Worm (Caenorhabditis elegans) whole organism, L1 larva: ENCODE results near the gene T18D3.6.

Experiments
- C16A3.4 ChIP-seq: fragments of 150-350 bp; optimal IDR thresholded peaks from 2 replicates; lab custom pipeline; 2014; ENCODE audit warnings: missing biosample characterization, missing genetic modification characterization
- C34B4.2 ChIP-seq: sonication (generic microtip); optimal IDR thresholded peaks from 2 replicates; lab custom pipeline; 2017; ENCODE audit warnings: mild to moderate bottlenecking, missing genetic modification characterization, missing compliant biosample characterization
- F16B12.6 ChIP-seq: fragments of 150-350 bp; optimal IDR thresholded peaks from 2 replicates; lab custom pipeline; 2014; ENCODE audit warnings: missing biosample characterization, missing genetic modification characterization
- aha-1 ChIP-seq: fragments of 150-350 bp; optimal IDR thresholded peaks from 2 replicates; lab custom pipeline; 2014; ENCODE audit warnings: missing biosample characterization, missing genetic modification characterization
- ama-1 ChIP-seq: fragments of 150-350 bp; optimal IDR thresholded peaks from 2 replicates; lab custom pipeline; 2014
- blmp-1 ChIP-seq: fragments of 150-350 bp; optimal IDR thresholded peaks from 2 replicates; lab custom pipeline; 2014; ENCODE audit warnings: missing biosample characterization, missing genetic modification characterization
- ceh-8 ChIP-seq: fragments of 200-800 bp; sonication (Bioruptor generic); optimal IDR thresholded peaks from 2 replicates; lab custom pipeline; 2018; ENCODE audit warnings: mild to moderate bottlenecking, missing genetic modification characterization, moderate library complexity, missing compliant biosample characterization
- ceh-88 ChIP-seq: fragments of 200-800 bp; sonication (Bioruptor generic); IDR thresholded peaks from 2 replicates; pipeline ENCODE4 v1.3.6; 2022; ENCODE audit warnings: missing genetic modification characterization, missing compliant biosample characterization
- ceh-90 ChIP-seq: sonication (generic microtip); optimal IDR thresholded peaks from 2 replicates; lab custom pipeline; 2016; ENCODE audit warnings: missing genetic modification characterization, missing compliant biosample characterization
- ces-1 ChIP-seq: fragments of 150-350 bp; optimal IDR thresholded peaks from 2 replicates; lab custom pipeline; 2014; ENCODE audit warnings: missing biosample characterization, missing genetic modification reagents, missing genetic modification characterization
- dsc-1 ChIP-seq: sonication (generic microtip); optimal IDR thresholded peaks from 2 replicates; lab custom pipeline; 2016; ENCODE audit warnings: mild to moderate bottlenecking, missing genetic modification characterization, missing compliant biosample characterization
- efl-1 ChIP-seq, 4 experiments: fragments of 150-350 bp; optimal IDR thresholded peaks in 3 of 4; peaks in 1 of 4; 1 replicate in 1 of 4; 2 replicates in 3 of 4; lab custom pipeline; 2014; ENCODE audit warnings: missing biosample characterization in 2 of 4, missing genetic modification characterization in 2 of 4, missing genetic modification reagents in 2 of 4
- egl-13 ChIP-seq: sonication (generic microtip); optimal IDR thresholded peaks from 2 replicates; lab custom pipeline; 2016; ENCODE audit warnings: missing genotype, missing genetic modification reagents, missing genetic modification characterization, missing compliant biosample characterization
- elt-3 ChIP-seq, 6 experiments: fragments of 150-350 bp in 1 of 6; sonication (generic microtip); optimal IDR thresholded peaks; 2 replicates each; lab custom pipeline; 2017 to 2018; ENCODE audit warnings: missing biosample characterization in 6 of 6, missing genetic modification characterization in 6 of 6, inconsistent platforms in 1 of 6
- fkh-10 ChIP-seq: sonication (generic microtip); optimal IDR thresholded peaks from 2 replicates; lab custom pipeline; 2017; ENCODE audit warnings: missing biosample characterization, missing genetic modification reagents, missing genetic modification characterization
- fkh-4 ChIP-seq: sonication (generic microtip); optimal IDR thresholded peaks from 2 replicates; lab custom pipeline; 2016; ENCODE audit warnings: missing compliant biosample characterization, missing genetic modification characterization, borderline replicate concordance
- fos-1 ChIP-seq: fragments of 150-350 bp; optimal IDR thresholded peaks from 2 replicates; lab custom pipeline; 2014; ENCODE audit warnings: missing biosample characterization, missing genetic modification characterization
- hlh-17 ChIP-seq: fragments of 200-800 bp; sonication (Bioruptor generic); optimal IDR thresholded peaks from 2 replicates; lab custom pipeline; 2018; ENCODE audit warnings: missing genetic modification characterization, mild to moderate bottlenecking, missing compliant biosample characterization, moderate library complexity, borderline replicate concordance
- hlh-4 ChIP-seq: sonication (generic microtip); optimal IDR thresholded peaks from 2 replicates; lab custom pipeline; 2016; ENCODE audit warnings: mild to moderate bottlenecking, missing genetic modification characterization, missing compliant biosample characterization
- hpl-2 ChIP-seq: fragments of 150-350 bp; optimal IDR thresholded peaks from 2 replicates; lab custom pipeline; 2014; ENCODE audit warnings: missing biosample characterization, missing genetic modification reagents, missing genetic modification characterization
- irx-1 ChIP-seq: sonication (generic microtip); optimal IDR thresholded peaks from 2 replicates; lab custom pipeline; 2016; ENCODE audit warnings: missing genetic modification characterization, missing compliant biosample characterization
- isw-1 ChIP-seq: fragments of 200-800 bp; sonication (Bioruptor generic); IDR thresholded peaks from 2 replicates; pipeline ENCODE4 v1.3.6; 2022; ENCODE audit warnings: missing genetic modification characterization, missing compliant biosample characterization
- lin-13 ChIP-seq: fragments of 150-350 bp; optimal IDR thresholded peaks from 2 replicates; lab custom pipeline; 2014; ENCODE audit warnings: missing biosample characterization, missing genetic modification reagents, missing genetic modification characterization
- lin-15B ChIP-seq: fragments of 150-350 bp; sonication (generic microtip); optimal IDR thresholded peaks from 3 replicates; lab custom pipeline; 2014; ENCODE audit warnings: missing biosample characterization, missing genetic modification characterization
- lin-39 ChIP-seq: fragments of 150-350 bp; optimal IDR thresholded peaks from 2 replicates; lab custom pipeline; 2014; ENCODE audit warnings: missing biosample characterization, missing genetic modification reagents, missing genetic modification characterization
- lir-3 ChIP-seq: sonication (generic microtip); optimal IDR thresholded peaks from 2 replicates; lab custom pipeline; 2016; ENCODE audit warnings: mild to moderate bottlenecking, missing genetic modification characterization, moderate library complexity, missing compliant biosample characterization; ENCODE audit not compliant: poor library complexity
- mab-9 ChIP-seq: fragments of 200-800 bp; sonication (Bioruptor generic); IDR thresholded peaks from 2 replicates; pipeline ENCODE4 v1.3.6; 2022; ENCODE audit warnings: missing genetic modification reagents, missing genetic modification characterization, missing compliant biosample characterization
- mdl-1 ChIP-seq, 2 experiments: fragments of 150-350 bp; optimal IDR thresholded peaks; 2 replicates each; lab custom pipeline; 2014 to 2017; ENCODE audit warnings: missing biosample characterization in 2 of 2, missing genetic modification characterization in 2 of 2, inconsistent platforms in 1 of 2
- nhr-19 ChIP-seq: fragments of 200-800 bp; sonication (Bioruptor generic); conservative IDR thresholded peaks from 2 replicates; pipeline ENCODE4 v1.3.6; 2022; ENCODE audit warnings: missing genetic modification characterization, missing compliant biosample characterization
- nhr-20 ChIP-seq: sonication (generic microtip); optimal IDR thresholded peaks from 2 replicates; lab custom pipeline; 2016; ENCODE audit warnings: mild to moderate bottlenecking, missing genetic modification characterization, missing compliant biosample characterization
- nhr-28 ChIP-seq: fragments of 150-350 bp; optimal IDR thresholded peaks from 2 replicates; lab custom pipeline; 2014; ENCODE audit warnings: missing biosample characterization, missing genetic modification characterization
- nhr-71 ChIP-seq: sonication (generic microtip); optimal IDR thresholded peaks from 2 replicates; lab custom pipeline; 2016; ENCODE audit warnings: mild to moderate bottlenecking, missing genetic modification characterization, moderate library complexity, missing compliant biosample characterization
- nhr-76 ChIP-seq: sonication (generic microtip); optimal IDR thresholded peaks from 2 replicates; lab custom pipeline; 2017; ENCODE audit warnings: missing biosample characterization, missing genetic modification characterization
- nhr-77 ChIP-seq: fragments of 150-350 bp; optimal IDR thresholded peaks from 2 replicates; lab custom pipeline; 2014; ENCODE audit warnings: missing biosample characterization, missing genetic modification characterization
- nhr-84 ChIP-seq: sonication (generic microtip); optimal IDR thresholded peaks from 2 replicates; lab custom pipeline; 2017; ENCODE audit warnings: missing biosample characterization, missing genetic modification characterization
- nhr-85 ChIP-seq: sonication (generic microtip); peaks from one replicate; lab custom pipeline; 2016; ENCODE audit warnings: missing genetic modification characterization, inconsistent platforms, missing compliant biosample characterization
- pqm-1 ChIP-seq: sonication (generic microtip); optimal IDR thresholded peaks from 3 replicates; lab custom pipeline; 2017; ENCODE audit warnings: missing biosample characterization, missing genetic modification characterization
- rnt-1 ChIP-seq: sonication (generic microtip); optimal IDR thresholded peaks from 2 replicates; lab custom pipeline; 2016; ENCODE audit warnings: mild to moderate bottlenecking, missing genetic modification characterization, moderate library complexity, missing compliant biosample characterization
- skn-1 ChIP-seq: fragments of 150-350 bp; optimal IDR thresholded peaks from 2 replicates; lab custom pipeline; 2014; ENCODE audit warnings: missing biosample characterization, missing genetic modification characterization
- snpc-4 ChIP-seq: fragments of 150-350 bp; optimal IDR thresholded peaks from 2 replicates; lab custom pipeline; 2014; ENCODE audit warnings: missing biosample characterization, missing genetic modification characterization
- snu-23 ChIP-seq: sonication (generic microtip); optimal IDR thresholded peaks from 2 replicates; lab custom pipeline; 2016; ENCODE audit warnings: missing genetic modification characterization, missing compliant biosample characterization
- sox-4 ChIP-seq: sonication (generic microtip); optimal IDR thresholded peaks from 2 replicates; lab custom pipeline; 2016; ENCODE audit warnings: missing genetic modification characterization, missing compliant biosample characterization
- sptf-1 ChIP-seq: fragments of 150-350 bp; optimal IDR thresholded peaks from 2 replicates; lab custom pipeline; 2014; ENCODE audit warnings: missing biosample characterization, missing genetic modification characterization
- sup-37 ChIP-seq: fragments of 200-800 bp; sonication (Bioruptor generic); optimal IDR thresholded peaks from 2 replicates; lab custom pipeline; 2018; ENCODE audit warnings: mild to moderate bottlenecking, missing genetic modification characterization, missing compliant biosample characterization
- swsn-7 ChIP-seq: sonication (generic microtip); optimal IDR thresholded peaks from 2 replicates; lab custom pipeline; 2016; ENCODE audit warnings: missing genetic modification characterization, missing compliant biosample characterization
- tbx-2 ChIP-seq: sonication (generic microtip); optimal IDR thresholded peaks from 2 replicates; lab custom pipeline; 2016; ENCODE audit warnings: missing genetic modification characterization, missing compliant biosample characterization
- tlp-1 ChIP-seq: fragments of 150-350 bp; optimal IDR thresholded peaks from 2 replicates; lab custom pipeline; 2014; ENCODE audit warnings: missing biosample characterization, missing genetic modification characterization
- unc-130 ChIP-seq: fragments of 150-350 bp; optimal IDR thresholded peaks from 2 replicates; lab custom pipeline; 2017; ENCODE audit warnings: missing biosample characterization, missing genetic modification characterization, inconsistent platforms
- xbp-1 ChIP-seq: sonication (generic microtip); optimal IDR thresholded peaks from 2 replicates; lab custom pipeline; 2016; ENCODE audit warnings: missing genetic modification characterization, missing compliant biosample characterization
- zag-1 ChIP-seq: fragments of 150-350 bp; optimal IDR thresholded peaks from 2 replicates; lab custom pipeline; 2014; ENCODE audit warnings: missing biosample characterization, missing genetic modification characterization
- ztf-11 ChIP-seq, 2 experiments: sonication (generic microtip); optimal IDR thresholded peaks; 2 replicates each; lab custom pipeline; 2016 to 2017; ENCODE audit warnings: missing genetic modification characterization in 2 of 2, missing biosample characterization in 1 of 2, missing compliant biosample characterization in 1 of 2
- ztf-4 ChIP-seq: fragments of 150-350 bp; optimal IDR thresholded peaks from 2 replicates; lab custom pipeline; 2014; ENCODE audit warnings: missing biosample characterization, missing genetic modification characterization

The T18D3.6 gene

ce11 chrX:12480447-12480998 is 30.8 kb downstream of the T18D3.6 start, which contains the start of gene atf-6 (continued):
- TF ChIP-seq fkh-10 (GFP tag; lab: Kevin White, UChicago): peak; percentile 73
- TF ChIP-seq ceh-90 (tag; lab: Kevin White, UChicago): no peak
- TF ChIP-seq skn-1 (tag; lab: Kevin White, UChicago): peak; percentile 91
- TF ChIP-seq nhr-77 (tag; lab: Kevin White, UChicago): peak; percentile 71
- TF ChIP-seq aha-1 (tag; lab: Kevin White, UChicago): no peak
- peak; percentile 67 for TF ChIP-seq isw-1 (GFP tag; lab: Robert Waterston, UW)
- TF ChIP-seq nhr-20: peak; percentile 93
- TF ChIP-seq nhr-84 (tag; lab: Kevin White, UChicago): no peak
- TF ChIP-seq ztf-11 (tag; optimal IDR thresholded peaks at IDR 0.05; lab: Kevin White, UChicago): peak in 1 of 2 experiments; percentile 74
- TF ChIP-seq ama-1 (lab: Kevin White, UChicago): no peak
- TF ChIP-seq fos-1: no peak
- TF ChIP-seq ceh-88: no peak; the same call in 1 of the 2 replicates
- no peak for TF ChIP-seq zag-1 (tag; lab: Kevin White, UChicago)
- TF ChIP-seq mab-9: peak; percentile 49; the same call in 1 of the 2 replicates
- no peak for TF ChIP-seq tlp-1 (tag; lab: Kevin White, UChicago)
- peak; percentile 92 for TF ChIP-seq swsn-7 (tag; lab: Kevin White, UChicago)
- peak; percentile 59 for TF ChIP-seq ceh-8 (GFP tag; lab: Kevin White, UChicago)
- peak; percentile 55 for TF ChIP-seq unc-130 (tag; lab: Kevin White, UChicago)
- peak; percentile 54 for TF ChIP-seq irx-1
- TF ChIP-seq nhr-19 (GFP tag; lab: Robert Waterston, UW): peak; percentile 87
- peak in 3 of 6 experiments; percentile 38 to 65 (median 49) for TF ChIP-seq elt-3 (tag; optimal IDR thresholded peaks at IDR 0.05; lab: Kevin White, UChicago)
- peak; percentile 44 for TF ChIP-seq lin-39 (tag; lab: Kevin White, UChicago)
- no peak for TF ChIP-seq ces-1 (GFP tag; lab: Kevin White, UChicago)
- no peak for TF ChIP-seq nhr-76 (tag; lab: Kevin White, UChicago)
- TF ChIP-seq lir-3 (tag; lab: Kevin White, UChicago): peak; percentile 43
- TF ChIP-seq hlh-4: no peak
- TF ChIP-seq nhr-28 (tag; lab: Kevin White, UChicago): no peak
- peak; percentile 82 for TF ChIP-seq xbp-1 (tag; lab: Kevin White, UChicago)
- TF ChIP-seq C16A3.4 (tag; lab: Kevin White, UChicago): peak; percentile 87
- TF ChIP-seq nhr-71 (tag; lab: Kevin White, UChicago): peak; percentile 91
- peak; percentile 29 for TF ChIP-seq sox-4 (tag; lab: Kevin White, UChicago)
- peak; percentile 69 for TF ChIP-seq hpl-2
- TF ChIP-seq pqm-1 (tag; lab: Kevin White, UChicago): no peak
- peak; percentile 97 for TF ChIP-seq nhr-85 (tag; lab: Kevin White, UChicago)
- TF ChIP-seq F16B12.6 (tag; lab: Kevin White, UChicago): peak; percentile 34
- TF ChIP-seq snu-23 (GFP tag; lab: Kevin White, UChicago): peak; percentile 90
- TF ChIP-seq egl-13 (tag; lab: Kevin White, UChicago): peak; percentile 78
- peak; percentile 55 to 57 for TF ChIP-seq efl-1 (optimal IDR thresholded peaks at IDR 0.05; lab: Kevin White, UChicago)
- peak; percentile 33 to 94 for TF ChIP-seq efl-1 (GFP tag; optimal IDR thresholded peaks at IDR 0.05 in 1 of 2; lab: Kevin White, UChicago)
- peak; percentile 81 for TF ChIP-seq tbx-2 (tag; lab: Kevin White, UChicago)
- peak; percentile 65 for TF ChIP-seq lin-13 (GFP tag; lab: Kevin White, UChicago)
- no peak for TF ChIP-seq ztf-4 (tag; lab: Kevin White, UChicago)
- peak; percentile 69 for TF ChIP-seq dsc-1 (tag; lab: Kevin White, UChicago)
- no peak for TF ChIP-seq hlh-17 (GFP tag; lab: Kevin White, UChicago)
- no peak for TF ChIP-seq sptf-1 (tag; lab: Kevin White, UChicago)
- no peak for TF ChIP-seq C34B4.2 (tag; lab: Kevin White, UChicago)
- TF ChIP-seq rnt-1 (tag; lab: Kevin White, UChicago): peak; percentile 79
- TF ChIP-seq mdl-1 (tag; optimal IDR thresholded peaks at IDR 0.05; lab: Kevin White, UChicago): peak in 1 of 2 experiments; percentile 73
- peak; percentile 84 for TF ChIP-seq blmp-1 (tag; lab: Kevin White, UChicago)
- no peak for TF ChIP-seq fkh-4 (tag; lab: Kevin White, UChicago)
- peak; percentile 66 for TF ChIP-seq lin-15B (tag; lab: Kevin White, UChicago)
- peak; percentile 33 for TF ChIP-seq sup-37 (GFP tag; lab: Kevin White, UChicago)
- TF ChIP-seq snpc-4 (tag; lab: Kevin White, UChicago): peak; percentile 66
